Worm (Caenorhabditis elegans) whole organism, L4/young adult: ENCODE measurements around the gene C08B6.11.

ENCODE experiments used
- W03F9.2 ChIP-seq: fragments of 150-350 bp; optimal IDR thresholded peaks from 2 replicates; lab custom pipeline; 2014; ENCODE audit warnings: missing biosample characterization, missing genetic modification characterization
- dao-5 ChIP-seq: sonication (generic microtip); optimal IDR thresholded peaks from 2 replicates; lab custom pipeline; 2016; ENCODE audit warnings: missing genotype, missing genetic modification characterization, moderate library complexity, missing compliant biosample characterization
- him-1 ChIP-seq: sonication (generic microtip); optimal IDR thresholded peaks from 2 replicates; lab custom pipeline; 2016; ENCODE audit warnings: missing genotype, missing genetic modification reagents, missing genetic modification characterization, missing compliant biosample characterization

Gene C08B6.11

DNA sequence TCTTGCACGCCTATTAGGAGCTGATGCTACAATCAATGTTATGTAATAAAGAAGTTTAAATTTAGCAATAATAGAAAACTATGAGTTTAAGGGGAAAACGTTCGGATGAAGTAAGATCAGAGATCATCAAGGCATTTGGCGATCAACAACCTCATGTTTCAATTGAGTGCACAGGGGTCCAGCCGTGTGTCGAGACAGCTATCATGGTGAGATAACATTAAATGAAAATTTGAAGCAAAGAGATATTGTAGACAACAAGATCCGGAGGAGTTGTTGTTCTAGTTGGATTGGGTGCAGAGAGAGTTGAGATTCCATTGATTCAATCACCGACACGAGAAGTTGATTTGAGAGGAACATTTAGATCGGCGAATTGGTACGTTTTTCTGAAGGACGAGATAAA is 21.3 kb upstream of the C08B6.11 start:
- TF ChIP-seq him-1 (tag; lab: Kevin White, UChicago): no peak
- no peak for TF ChIP-seq W03F9.2 (tag; lab: Kevin White, UChicago)
- no peak for TF ChIP-seq dao-5 (tag; lab: Kevin White, UChicago)

DNA sequence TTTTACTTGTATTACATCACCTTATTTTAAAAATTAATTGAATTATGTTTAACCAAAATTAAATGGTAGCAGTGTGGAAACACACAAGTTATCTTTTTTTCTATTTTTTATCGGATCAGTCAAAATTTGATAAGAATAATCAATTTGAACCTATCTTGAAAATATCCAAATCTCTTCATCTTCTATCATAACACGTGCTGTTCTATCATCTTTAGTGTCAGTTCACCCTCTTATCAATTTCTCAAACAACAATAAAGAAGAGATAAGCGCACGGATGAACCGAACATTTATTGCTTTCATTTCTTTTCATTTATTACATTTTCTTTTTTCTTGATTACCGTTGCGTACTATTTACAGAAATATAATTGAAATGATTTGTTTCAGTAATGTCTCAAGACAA is 20.3 kb upstream of the C08B6.11 start, which contains the start of gene R04B5.5:
Gene R04B5.5 (plus strand): TSS at position 378 of the 400 bp plus-strand sequence.
- TF ChIP-seq him-1 (tag; lab: Kevin White, UChicago) (no peak), dao-5 (tag; lab: Kevin White, UChicago) (no peak), W03F9.2 (tag; lab: Kevin White, UChicago) (no peak)

DNA sequence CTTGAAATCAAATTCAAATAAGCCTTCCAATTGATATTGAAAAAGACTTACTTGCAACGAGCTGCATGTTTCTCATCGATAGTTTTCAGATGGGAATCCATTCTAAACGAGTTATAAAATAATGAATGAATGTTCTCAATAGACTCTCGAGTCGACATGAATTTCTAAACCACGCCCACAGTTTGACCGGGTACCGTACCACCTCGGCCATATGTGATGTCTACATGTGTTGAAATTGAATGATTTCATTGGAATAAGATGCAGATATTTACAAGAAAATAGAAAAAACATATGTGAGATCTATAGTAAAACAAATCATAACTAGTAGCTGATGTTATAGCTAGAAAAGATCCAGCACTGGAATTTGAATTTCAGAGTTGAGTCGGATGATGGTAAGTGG is 16.9 kb upstream of the C08B6.11 start, which contains the start of gene R04B5.7:
Gene R04B5.7 (minus strand): TSS at position 101 of the 400 bp plus-strand sequence.
- no peak for TF ChIP-seq dao-5 (tag; lab: Kevin White, UChicago)
- TF ChIP-seq W03F9.2 (tag; lab: Kevin White, UChicago): no peak
- TF ChIP-seq him-1 (tag; lab: Kevin White, UChicago): no peak

DNA sequence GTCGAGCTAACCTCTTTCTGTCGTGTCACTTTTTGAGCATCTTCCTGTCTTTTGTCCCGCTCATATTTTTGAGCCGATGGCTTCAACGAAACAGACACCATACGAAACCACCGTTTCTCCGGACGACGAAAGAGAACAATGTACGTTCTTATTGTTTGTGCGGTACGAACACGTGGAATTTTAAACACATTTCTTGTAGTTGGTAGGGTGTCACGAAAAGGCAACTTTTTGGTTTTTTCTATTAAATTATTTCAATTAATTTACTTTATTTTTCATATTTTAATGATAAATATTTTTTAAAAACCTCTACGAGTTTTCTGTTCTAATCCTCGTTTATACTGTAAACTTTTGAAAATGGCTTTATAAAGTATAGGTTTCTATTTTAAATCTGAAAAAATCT is 16.3 kb upstream of the C08B6.11 start, which contains the start of gene R04B5.11:
Gene R04B5.11 (minus strand): TSS at position 101 of the 400 bp plus-strand sequence.
- TF ChIP-seq him-1 (tag; lab: Kevin White, UChicago) (no peak), W03F9.2 (tag; lab: Kevin White, UChicago) (no peak), dao-5 (tag; lab: Kevin White, UChicago) (no peak)

DNA sequence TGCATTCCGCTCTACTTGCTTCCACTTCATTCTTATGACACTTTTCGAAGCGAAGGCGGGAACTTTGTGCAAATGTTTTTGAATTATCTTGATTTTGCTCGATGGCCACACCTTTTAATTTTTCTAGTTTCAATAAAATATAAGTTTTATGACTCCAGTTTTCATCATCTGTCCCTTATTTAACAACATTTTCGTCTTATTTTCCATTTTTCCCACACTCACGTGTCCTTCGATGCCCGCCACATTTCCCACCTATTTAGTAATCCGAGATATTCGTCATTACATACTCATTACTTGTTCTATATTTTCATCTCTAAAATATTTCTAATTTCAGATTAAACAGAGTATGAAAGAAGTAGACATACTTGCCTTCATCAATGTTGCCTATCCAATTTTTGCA is 13.0 kb upstream of the C08B6.11 start, which contains the start of gene srd-49:
Gene srd-49 (plus strand): TSS at position 301 of the 400 bp plus-strand sequence.
- no peak for TF ChIP-seq dao-5 (tag; lab: Kevin White, UChicago)
- TF ChIP-seq W03F9.2 (tag; lab: Kevin White, UChicago): no peak
- TF ChIP-seq him-1 (tag; lab: Kevin White, UChicago): no peak

DNA sequence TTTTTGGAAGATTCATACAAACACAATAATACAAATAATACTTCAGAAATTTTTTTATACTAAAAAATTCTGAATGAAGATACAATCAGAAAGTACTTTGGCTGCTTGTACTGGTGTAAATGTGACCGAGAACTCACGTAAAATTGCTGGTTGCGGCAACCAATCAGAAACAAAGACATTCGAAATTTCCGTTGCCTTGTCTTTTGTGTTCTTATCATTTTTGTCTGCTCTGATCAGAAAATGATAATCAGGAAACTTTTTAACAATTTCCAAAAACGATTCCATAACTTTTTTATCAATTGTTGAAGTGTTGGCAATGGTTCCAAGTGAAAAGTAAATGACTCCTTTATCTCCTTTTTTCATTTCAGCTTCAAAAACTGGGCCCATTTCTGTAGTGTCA is 10.5 kb upstream of the C08B6.11 start:
- TF ChIP-seq W03F9.2 (tag; lab: Kevin White, UChicago) (no peak), him-1 (tag; lab: Kevin White, UChicago) (no peak), dao-5 (tag; lab: Kevin White, UChicago) (no peak)

DNA sequence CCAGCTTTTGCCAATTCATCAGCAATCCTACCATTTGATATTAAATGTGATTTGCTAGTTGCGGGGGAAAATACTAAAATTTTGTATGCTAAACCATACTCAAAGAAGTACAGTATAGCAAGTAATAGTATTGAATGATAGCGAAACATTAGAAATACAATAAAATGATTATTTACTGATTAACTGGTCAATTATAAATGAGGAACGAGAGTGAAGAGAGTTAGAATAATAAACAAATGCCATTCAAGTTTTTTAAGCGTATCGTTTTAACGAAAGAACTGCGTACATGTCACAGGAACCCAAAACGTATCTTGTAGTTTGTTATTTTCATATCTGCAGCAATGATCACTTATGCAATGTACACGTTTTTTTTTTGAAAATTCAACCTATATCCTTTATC is 9.0 kb upstream of the C08B6.11 start, which contains the start of gene ugt-47:
Gene ugt-47 (minus strand): TSS at position 169 of the 400 bp plus-strand sequence.
- TF ChIP-seq dao-5 (tag; lab: Kevin White, UChicago) (no peak), W03F9.2 (tag; lab: Kevin White, UChicago) (no peak), him-1 (tag; lab: Kevin White, UChicago) (no peak)

DNA sequence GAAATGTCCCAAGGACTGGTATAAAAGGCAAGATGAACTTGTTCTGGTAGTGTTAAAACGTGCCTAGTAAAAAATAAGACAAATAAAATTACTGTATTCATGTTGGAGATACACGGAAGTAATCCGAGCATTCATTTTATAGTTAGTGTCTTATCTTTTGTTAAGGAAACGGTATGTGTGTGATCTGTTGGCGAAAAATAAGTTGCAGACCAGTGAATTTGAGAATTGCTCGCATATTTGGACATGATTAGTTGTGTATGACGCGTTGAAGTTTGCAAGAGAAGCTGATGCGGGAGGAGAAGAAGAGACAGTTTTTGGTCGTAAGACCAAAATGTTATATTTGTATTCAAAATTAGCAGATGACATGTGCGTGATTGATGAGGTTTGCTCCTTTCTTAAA is 5.5 kb upstream of the C08B6.11 start, which contains the start of gene C08B6.14:
Gene C08B6.14 (minus strand): TSS at position 101 of the 400 bp plus-strand sequence.
- no peak for TF ChIP-seq dao-5 (tag; lab: Kevin White, UChicago)
- no peak for TF ChIP-seq him-1 (tag; lab: Kevin White, UChicago)
- no peak for TF ChIP-seq W03F9.2 (tag; lab: Kevin White, UChicago)

DNA sequence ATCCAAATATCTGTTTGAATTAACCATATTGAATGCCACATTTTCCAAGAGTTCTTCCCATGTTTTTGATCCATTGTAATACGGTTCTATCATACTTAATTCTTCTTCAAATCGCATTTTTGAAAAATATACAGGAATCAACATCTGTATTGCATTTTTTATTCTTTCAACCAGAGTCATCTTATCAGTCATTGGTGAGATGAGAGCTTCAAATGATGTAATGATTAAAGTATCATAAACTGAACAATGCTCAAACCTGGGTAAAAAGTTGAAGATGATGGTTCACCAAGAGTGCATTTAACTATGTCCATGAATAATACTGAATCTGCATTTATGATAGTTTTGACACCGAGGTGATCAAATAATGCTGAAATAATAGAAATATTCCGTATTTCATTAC is 3.6 kb upstream of the C08B6.11 start:
- TF ChIP-seq W03F9.2 (tag; lab: Kevin White, UChicago): no peak
- TF ChIP-seq dao-5 (tag; lab: Kevin White, UChicago): no peak
- no peak for TF ChIP-seq him-1 (tag; lab: Kevin White, UChicago)

DNA sequence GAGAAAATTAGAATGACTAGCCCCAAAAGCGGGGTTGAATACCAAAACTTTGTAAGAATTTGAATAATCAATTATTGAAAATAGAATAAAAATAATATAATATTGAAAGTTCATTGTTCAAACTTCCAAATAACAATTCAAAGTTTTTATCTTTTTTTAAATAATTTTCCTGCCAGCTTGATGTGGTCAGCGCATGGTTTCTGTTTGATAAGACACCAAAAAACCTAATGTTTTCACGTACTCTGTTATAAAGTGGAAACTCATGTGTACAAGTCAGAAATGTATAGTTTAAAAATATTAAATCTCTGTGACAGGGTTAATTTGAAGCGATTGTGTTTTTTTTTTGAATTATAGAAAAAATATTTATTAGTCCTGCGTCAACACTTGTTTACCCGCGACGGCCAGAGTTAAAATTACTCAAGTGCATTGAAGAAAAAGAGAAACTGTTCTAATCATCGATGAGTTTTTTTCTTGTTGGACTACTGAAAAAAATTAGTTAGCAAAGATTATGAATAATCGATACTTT is 2.6 kb upstream of the C08B6.11 start, which contains the start of gene ugt-17:
Gene ugt-17 (minus strand): TSS at position 180 of the 526 bp plus-strand sequence.
- TF ChIP-seq W03F9.2 (tag; lab: Kevin White, UChicago) (no peak), him-1 (tag; lab: Kevin White, UChicago) (no peak), dao-5 (tag; lab: Kevin White, UChicago) (no peak)

DNA sequence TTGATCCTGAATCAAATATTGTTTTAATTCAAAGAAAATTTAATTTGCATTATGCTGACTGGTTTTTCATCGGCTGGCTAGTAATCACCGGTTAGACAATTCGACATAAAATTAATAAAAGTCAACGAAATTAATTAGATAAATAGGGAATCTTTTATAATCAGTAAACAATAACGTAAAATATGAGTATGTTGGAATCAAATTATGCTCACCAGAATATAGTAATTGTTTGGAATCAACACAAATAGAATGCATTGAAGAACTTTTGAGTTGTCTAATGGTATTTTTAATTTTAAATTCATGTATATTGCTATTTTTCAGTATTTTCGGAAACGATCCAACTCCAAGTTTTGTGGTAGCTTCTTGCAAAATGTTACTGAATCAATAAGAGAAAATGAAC is 2.0 kb upstream of the C08B6.11 start, which contains the start of gene C08B6.2:
Gene C08B6.2 (plus strand): TSS at position 301 of the 400 bp plus-strand sequence.
- no peak for TF ChIP-seq W03F9.2 (tag; lab: Kevin White, UChicago)
- TF ChIP-seq him-1 (tag; lab: Kevin White, UChicago): no peak
- TF ChIP-seq dao-5 (tag; lab: Kevin White, UChicago): no peak

DNA sequence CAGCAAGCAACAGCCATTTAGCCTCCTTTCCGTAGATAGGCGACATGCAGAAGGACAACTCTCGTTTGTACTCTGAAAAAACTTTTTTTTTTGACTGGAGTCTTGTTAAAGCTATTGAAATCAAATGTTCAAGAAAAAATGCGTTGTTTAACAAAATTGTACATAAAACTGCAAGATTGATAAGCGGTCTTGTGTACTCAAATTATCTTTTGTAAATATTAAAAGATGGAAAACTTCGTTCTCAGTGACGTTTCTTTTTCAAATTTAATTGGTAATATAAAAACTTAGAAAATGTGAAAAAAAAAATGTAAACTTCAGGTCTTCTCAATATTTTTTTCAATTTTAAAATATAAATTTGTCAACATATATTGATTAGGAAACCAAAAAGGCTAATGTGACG is 3.7 kb downstream of the C08B6.11 start:
- TF ChIP-seq dao-5 (tag; lab: Kevin White, UChicago): no peak
- TF ChIP-seq him-1 (tag; lab: Kevin White, UChicago): no peak
- no peak for TF ChIP-seq W03F9.2 (tag; lab: Kevin White, UChicago)

DNA sequence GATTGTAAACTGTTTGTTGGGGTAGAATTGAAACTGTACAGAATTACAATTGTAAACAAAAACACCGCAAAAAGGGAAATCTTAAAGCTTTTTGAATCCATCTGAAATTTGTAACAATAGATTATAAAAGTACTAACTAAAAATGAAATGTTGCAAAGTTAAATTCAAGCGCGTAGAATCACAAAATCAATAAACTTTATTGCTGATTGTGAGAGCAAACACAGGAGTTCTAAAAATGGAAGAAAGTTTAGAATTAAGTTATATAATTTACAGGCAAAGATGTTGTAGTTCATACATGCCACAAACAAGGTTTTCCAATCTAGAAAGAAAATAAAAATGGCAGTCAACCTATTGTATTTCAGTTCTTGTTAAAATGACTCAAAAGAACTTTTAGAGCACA is 4.8 kb downstream of the C08B6.11 start, which contains the start of gene C08B6.3:
Gene C08B6.3 (minus strand): TSS at position 101 of the 400 bp plus-strand sequence.
- TF ChIP-seq dao-5 (tag; lab: Kevin White, UChicago): no peak

DNA sequence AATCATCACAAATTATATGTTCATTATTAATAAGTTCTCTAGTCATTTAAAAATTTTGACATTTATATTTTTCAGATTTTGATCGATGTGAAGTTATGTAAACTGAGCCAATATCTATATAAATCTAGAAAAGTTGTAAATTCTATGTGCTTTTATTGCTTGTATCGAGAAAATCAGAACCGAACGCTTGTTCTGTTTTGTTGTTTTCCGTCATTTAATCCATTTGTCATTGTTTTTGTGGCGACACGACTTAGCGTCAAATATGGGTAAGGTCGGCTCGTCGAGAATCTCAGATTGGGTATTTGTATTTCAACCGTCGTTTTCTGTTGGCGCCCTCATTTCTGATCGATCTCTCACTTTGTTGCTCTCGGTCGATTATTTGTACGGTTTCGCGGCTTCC is 6.9 kb downstream of the C08B6.11 start, which contains the start of gene cht-5:
Gene cht-5 (plus strand): TSS at position 301 of the 400 bp plus-strand sequence.
- TF ChIP-seq dao-5 (tag; lab: Kevin White, UChicago) (no peak), W03F9.2 (tag; lab: Kevin White, UChicago) (no peak), him-1 (tag; lab: Kevin White, UChicago) (no peak)
